Fruit fly (Drosophila melanogaster): ENCODE results near the gene Tpi.

The Tpi gene

dm6 chr3R:30179934-30180333, 45.5 kb upstream of the Tpi start, which contains the start of gene Bet5 (continued):
- TF ChIP-seq croc (GFP tag; conservative IDR thresholded peaks at IDR 0.05) (no peak), MESR4 (GFP tag; optimal IDR thresholded peaks at IDR 0.05) (peak; percentile 4), sens (GFP tag) (peak; percentile 5), pfk (GFP tag; optimal IDR thresholded peaks at IDR 0.05) (no peak), CG6813 (GFP tag; optimal IDR thresholded peaks at IDR 0.05) (no peak), CTCF (GFP tag; optimal IDR thresholded peaks at IDR 0.05) (no peak), dm (GFP tag; optimal IDR thresholded peaks at IDR 0.05) (no peak), CG2889 (GFP tag; IDR thresholded peaks at IDR 0.05) (no peak), Scr (GFP tag; IDR thresholded peaks at IDR 0.05; ENCODE audit: partially characterized antibody) (0 out of 2 replicates have a peak, but pooled peaks have one; percentile 18), cad (GFP tag; optimal IDR thresholded peaks at IDR 0.05) (no peak), Lim3 (GFP tag; IDR thresholded peaks at IDR 0.05) (no peak), CG15514 (GFP tag; optimal IDR thresholded peaks at IDR 0.05) (peak; percentile 16), sd (tag; optimal IDR thresholded peaks at IDR 0.05) (peak; percentile 33), trem (tag; optimal IDR thresholded peaks at IDR 0.05) (peak; percentile 98), E2f1 (GFP tag; IDR thresholded peaks at IDR 0.05) (no peak), Pdp1 (GFP tag; optimal IDR thresholded peaks at IDR 0.05) (peak in 1 of 2 experiments; percentile 7), row (GFP tag; IDR thresholded peaks at IDR 0.05) (0 out of 3 replicates have a peak, but pooled peaks have one; percentile 8), stwl (tag; optimal IDR thresholded peaks at IDR 0.05) (peak; percentile 80), amos (GFP tag; IDR thresholded peaks at IDR 0.05; ENCODE audit: partially characterized antibody) (0 out of 2 replicates have a peak, but pooled peaks have one; percentile 12), CG4617 (GFP tag; optimal IDR thresholded peaks at IDR 0.05; ENCODE audit: borderline replicate concordance) (peak; percentile 15), HHEX (GFP tag; optimal IDR thresholded peaks at IDR 0.05) (no peak), Dll (GFP tag; IDR thresholded peaks at IDR 0.05; ENCODE audit: partially characterized antibody) (peak; percentile 52; the same call in 2 of the 4 replicates), CG34224 (GFP tag; IDR thresholded peaks at IDR 0.05; ENCODE audit: partially characterized antibody) (0 out of 3 replicates have a peak, but pooled peaks have one; percentile 21), crp (GFP tag; optimal IDR thresholded peaks at IDR 0.05) (peak; percentile 91 to 95), CG31441 (GFP tag; IDR thresholded peaks at IDR 0.05) (no peak), PHDP (tag; optimal IDR thresholded peaks at IDR 0.05) (no peak), BEAF-32 (GFP tag; optimal IDR thresholded peaks at IDR 0.05) (peak; percentile 40), CG12659 (GFP tag; optimal IDR thresholded peaks at IDR 0.05) (peak; percentile 8), zfh1 (GFP tag; IDR thresholded peaks at IDR 0.05) (no peak), Eip74EF (GFP tag; optimal IDR thresholded peaks at IDR 0.05) (no peak), vvl (GFP tag; IDR thresholded peaks at IDR 0.05) (peak; percentile 59), ro (GFP tag; IDR thresholded peaks at IDR 0.05) (no peak), Dp (GFP tag; optimal IDR thresholded peaks at IDR 0.05) (peak; percentile 67), gfzf (GFP tag; optimal IDR thresholded peaks at IDR 0.05) (peak; percentile 48), D19A (tag; optimal IDR thresholded peaks at IDR 0.05) (no peak), CG1603 (tag; optimal IDR thresholded peaks at IDR 0.05) (peak; percentile 46), Aef1 (GFP tag; IDR thresholded peaks at IDR 0.05) (no peak), CG2116 (GFP tag; optimal IDR thresholded peaks at IDR 0.05) (peak; percentile 12), CG11247 (GFP tag; IDR thresholded peaks at IDR 0.05) (no peak), MBD-R2 (GFP tag; IDR thresholded peaks at IDR 0.05) (peak; percentile 88), exex (tag; optimal IDR thresholded peaks at IDR 0.05) (no peak), CG10543 (GFP tag; optimal IDR thresholded peaks at IDR 0.05) (no peak), CG6791 (GFP tag; IDR thresholded peaks at IDR 0.05; ENCODE audit: partially characterized antibody) (0 out of 3 replicates have a peak, but pooled peaks have one; percentile 45), HmgZ (tag; optimal IDR thresholded peaks at IDR 0.05) (peak; percentile 13), CG8089 (GFP tag; optimal IDR thresholded peaks at IDR 0.05) (no peak), ERR (GFP tag; optimal IDR thresholded peaks at IDR 0.05) (no peak), emc (GFP tag; optimal IDR thresholded peaks at IDR 0.05) (no peak)
